Worm (Caenorhabditis elegans) whole organism, L4 larva: ENCODE results near the gene ntp-1.

ENCODE experiments used
- T20F7.1 ChIP-seq: fragments of 200-800 bp; sonication (Bioruptor generic); optimal IDR thresholded peaks from 2 replicates; lab custom pipeline; 2018; ENCODE audit warnings: mild to moderate bottlenecking, missing genetic modification characterization, missing compliant biosample characterization
- mep-1 ChIP-seq: fragments of 150-350 bp; sonication (generic microtip); optimal IDR thresholded peaks from 3 replicates; lab custom pipeline; 2014; ENCODE audit warnings: missing biosample characterization, missing genetic modification characterization
- sdz-12 ChIP-seq: fragments of 200-800 bp; sonication (Bioruptor generic); optimal IDR thresholded peaks from 2 replicates; lab custom pipeline; 2018; ENCODE audit warnings: mild to moderate bottlenecking, missing genetic modification characterization, missing compliant biosample characterization

ce11 chrIV:7790151-7790691, 4.4 kb downstream of the ntp-1 start:
- TF ChIP-seq sdz-12 = no peak
- TF ChIP-seq T20F7.1 (GFP tag; lab: Kevin White, UChicago) = no peak
- TF ChIP-seq mep-1 (tag; lab: Kevin White, UChicago) = no peak
